Worm (Caenorhabditis elegans): ENCODE results near the gene cdh-12.

The cdh-12 gene

DNA sequence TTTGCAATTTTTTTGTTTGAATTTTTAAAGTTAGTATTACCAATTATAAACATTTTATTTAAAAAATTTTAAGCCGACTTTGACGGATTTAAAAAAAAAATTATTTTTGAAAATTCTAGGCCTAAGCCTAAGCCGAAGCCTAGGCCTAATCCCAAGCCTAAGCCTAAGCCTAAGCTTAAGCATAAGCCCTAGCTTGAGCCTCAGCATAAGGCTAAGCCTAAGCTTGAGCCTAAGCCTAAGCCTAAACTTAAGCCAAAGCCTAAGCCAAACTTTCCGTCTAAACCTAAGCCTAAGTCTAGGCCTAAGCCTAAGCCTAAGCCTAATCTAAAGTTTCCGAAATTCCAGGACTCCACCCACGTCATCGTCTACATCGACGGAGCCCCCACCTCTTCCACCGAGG, 17.8 kb downstream of the cdh-12 start:
- TF ChIP-seq dve-1 (tag; optimal IDR thresholded peaks at IDR 0.05) (peak; percentile 66), ets-4 (tag; optimal IDR thresholded peaks at IDR 0.05) (no peak)

DNA sequence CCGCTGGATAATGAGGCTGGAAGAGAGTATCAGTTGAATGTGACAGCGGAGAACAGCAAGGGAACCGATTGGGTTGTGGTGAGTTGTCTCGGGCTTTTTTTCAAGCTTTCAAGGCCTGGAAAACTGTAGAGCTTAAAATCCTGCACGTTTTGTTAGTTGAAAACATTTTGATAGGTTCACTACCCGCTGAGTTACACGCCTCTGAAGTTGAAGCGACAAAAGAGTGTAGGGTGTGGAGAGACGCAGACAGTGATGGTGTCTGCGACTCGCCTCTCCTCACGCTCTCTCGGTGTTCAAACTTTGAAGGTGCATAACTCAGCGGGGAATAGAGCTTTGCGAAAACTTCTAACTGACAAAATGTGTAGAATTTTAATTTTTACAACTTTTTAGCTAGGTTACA, 21.5 kb downstream of the cdh-12 start:
- TF ChIP-seq nfya-1 (tag; optimal IDR thresholded peaks at IDR 0.05): no peak
- TF ChIP-seq ceh-18 (tag; optimal IDR thresholded peaks at IDR 0.05): no peak
- no peak for TF ChIP-seq ets-4 (tag; optimal IDR thresholded peaks at IDR 0.05)
- no peak for TF ChIP-seq pha-4 (tag; optimal IDR thresholded peaks at IDR 0.05)
- TF ChIP-seq F13H6.1 (tag; optimal IDR thresholded peaks at IDR 0.05): no peak
- no peak for TF ChIP-seq lim-6 (tag; optimal IDR thresholded peaks at IDR 0.05)
- TF ChIP-seq pag-3 (tag; optimal IDR thresholded peaks at IDR 0.05; ENCODE audit: borderline replicate concordance): no peak
- TF ChIP-seq ceh-30 (tag; optimal IDR thresholded peaks at IDR 0.05): no peak
- TF ChIP-seq ceh-6 (GFP tag; optimal IDR thresholded peaks at IDR 0.05): no peak
- TF ChIP-seq ceh-24 (tag; optimal IDR thresholded peaks at IDR 0.05): no peak
- no peak for TF ChIP-seq pat-9 (tag; optimal IDR thresholded peaks at IDR 0.05)
- no peak for TF ChIP-seq ceh-9 (tag; optimal IDR thresholded peaks at IDR 0.05)
- no peak for TF ChIP-seq K02D7.2 (tag; optimal IDR thresholded peaks at IDR 0.05)
- no peak for TF ChIP-seq hlh-13 (GFP tag; optimal IDR thresholded peaks at IDR 0.05)
- no peak for TF ChIP-seq gmeb-2 (tag; optimal IDR thresholded peaks at IDR 0.05)
- TF ChIP-seq ttx-3 (tag; optimal IDR thresholded peaks at IDR 0.05): no peak
- no peak for TF ChIP-seq che-1 (tag; optimal IDR thresholded peaks at IDR 0.05)
- TF ChIP-seq hlh-8 (tag; optimal IDR thresholded peaks at IDR 0.05): no peak
- TF ChIP-seq zip-5 (tag; optimal IDR thresholded peaks at IDR 0.05): no peak

DNA sequence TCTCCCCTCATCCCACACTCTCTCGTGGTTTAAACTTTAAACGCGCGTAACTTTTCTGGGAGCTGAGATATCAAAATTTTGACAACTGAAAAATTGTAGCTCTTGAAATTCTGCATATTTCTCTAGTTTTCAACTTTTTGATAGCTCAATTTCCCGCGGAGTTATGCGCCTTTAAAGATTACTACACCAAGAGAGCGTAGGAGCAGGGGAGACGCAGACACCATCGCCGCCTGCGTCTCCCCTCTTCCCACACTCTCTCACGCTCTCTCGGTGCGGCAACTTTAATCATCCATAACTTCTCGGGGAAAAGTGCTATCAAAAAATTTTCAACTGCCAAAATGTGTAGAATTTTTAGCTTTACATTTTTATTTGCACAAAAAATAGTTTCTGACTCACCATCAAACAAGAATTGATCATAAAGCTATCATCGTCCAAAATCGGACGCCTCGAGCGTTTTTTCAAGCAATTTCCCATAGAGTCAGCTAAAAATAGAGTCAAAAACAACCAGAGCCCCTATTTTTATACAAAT, 24.3 kb downstream of the cdh-12 start, which contains the start of gene eak-3:
TSS of gene eak-3 (minus strand) at position 479 of the 529 bp plus-strand sequence.
- TF ChIP-seq zip-5 (tag; optimal IDR thresholded peaks at IDR 0.05): no peak
- TF ChIP-seq pha-2 (tag; optimal IDR thresholded peaks at IDR 0.05): no peak
- TF ChIP-seq fkh-10 (GFP tag; optimal IDR thresholded peaks at IDR 0.05): no peak
- no peak for TF ChIP-seq elt-2 (tag; optimal IDR thresholded peaks at IDR 0.05)
- no peak for TF ChIP-seq ceh-30 (tag; optimal IDR thresholded peaks at IDR 0.05)
- TF ChIP-seq lin-11 (tag; optimal IDR thresholded peaks at IDR 0.05): no peak
- no peak for TF ChIP-seq nhr-232 (tag; optimal IDR thresholded peaks at IDR 0.05)
- no peak for TF ChIP-seq syd-9 (tag; optimal IDR thresholded peaks at IDR 0.05)
- TF ChIP-seq C38D4.7 (GFP tag; optimal IDR thresholded peaks at IDR 0.05): no peak
- no peak for TF ChIP-seq ceh-31 (tag; optimal IDR thresholded peaks at IDR 0.05)
- TF ChIP-seq tbx-2 (tag; optimal IDR thresholded peaks at IDR 0.05): no peak
- TF ChIP-seq sox-4 (tag; optimal IDR thresholded peaks at IDR 0.05): no peak
- no peak for TF ChIP-seq K09A11.1 (tag; optimal IDR thresholded peaks at IDR 0.05; ENCODE audit: insufficient read depth)
- no peak for TF ChIP-seq gmeb-2 (tag; optimal IDR thresholded peaks at IDR 0.05)

DNA sequence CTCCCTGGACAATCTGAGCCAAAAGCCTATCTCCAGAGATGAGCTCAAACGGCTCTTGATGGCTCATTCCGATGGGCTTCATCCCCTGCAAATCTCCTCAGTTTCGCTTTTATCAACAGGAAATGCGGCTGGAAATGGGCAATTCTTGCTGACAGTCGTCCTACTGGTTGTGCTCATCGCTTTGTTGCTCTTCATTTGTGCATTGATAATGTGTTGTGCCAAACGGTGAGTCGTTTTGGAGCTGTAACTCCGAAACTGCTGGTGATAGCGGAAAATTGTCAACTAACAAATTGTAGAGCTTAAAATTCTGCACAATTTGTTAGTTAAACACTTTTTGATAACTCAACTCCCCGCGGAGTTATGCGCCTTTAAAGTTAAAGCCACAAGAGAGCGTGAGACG, 27.2 kb downstream of the cdh-12 start:
- TF ChIP-seq ceh-19 (GFP tag; optimal IDR thresholded peaks at IDR 0.05) (no peak), ceh-34 (tag; optimal IDR thresholded peaks at IDR 0.05) (no peak), lim-6 (tag; optimal IDR thresholded peaks at IDR 0.05) (no peak)

DNA sequence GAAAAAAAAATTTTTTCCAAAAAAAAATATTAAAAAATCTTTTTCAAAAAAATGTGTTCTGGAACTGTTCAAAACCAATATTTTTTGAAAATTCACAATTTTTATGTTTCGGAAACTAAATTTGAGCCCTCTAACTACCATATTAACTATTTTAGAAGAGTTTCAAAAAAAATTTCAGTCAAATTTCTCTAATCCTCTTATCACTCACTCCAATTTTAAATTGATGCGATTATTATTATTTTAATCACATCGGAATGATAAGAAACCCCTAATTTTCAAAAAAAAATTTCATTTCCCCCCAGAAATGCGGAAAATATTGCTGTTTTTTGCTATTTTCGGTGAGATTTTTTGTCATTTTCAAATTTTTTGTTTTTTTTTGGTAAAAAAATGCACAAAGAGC, 29.9 kb downstream of the cdh-12 start, which contains the start of gene nspg-8:
TSS of gene nspg-8 (plus strand) at position 301 of the 400 bp plus-strand sequence.
- TF ChIP-seq ceh-30 (tag; optimal IDR thresholded peaks at IDR 0.05) (no peak), ceh-2 (tag; optimal IDR thresholded peaks at IDR 0.05) (no peak), sdc-2 (tag; optimal IDR thresholded peaks at IDR 0.05) (no peak), fkh-6 (tag; optimal IDR thresholded peaks at IDR 0.05) (no peak), unc-86 (tag; optimal IDR thresholded peaks at IDR 0.05) (no peak), ceh-31 (tag; optimal IDR thresholded peaks at IDR 0.05) (no peak), tbx-2 (tag; optimal IDR thresholded peaks at IDR 0.05) (no peak), dmd-4 (tag; optimal IDR thresholded peaks at IDR 0.05; ENCODE audit: borderline replicate concordance) (no peak), nhr-11 (tag; optimal IDR thresholded peaks at IDR 0.05) (no peak), mec-3 (tag; optimal IDR thresholded peaks at IDR 0.05; ENCODE audit: borderline replicate concordance) (no peak), ceh-45 (GFP tag; IDR thresholded peaks at IDR 0.05) (no peak), elt-4 (tag; optimal IDR thresholded peaks at IDR 0.05) (no peak), ceh-22 (tag; optimal IDR thresholded peaks at IDR 0.05) (no peak), Y22D7AL.16 (tag; optimal IDR thresholded peaks at IDR 0.05) (no peak), unc-42 (tag; optimal IDR thresholded peaks at IDR 0.05) (no peak), ceh-6 (GFP tag; optimal IDR thresholded peaks at IDR 0.05) (no peak), hlh-13 (GFP tag; optimal IDR thresholded peaks at IDR 0.05) (no peak), F13H6.1 (tag; optimal IDR thresholded peaks at IDR 0.05) (no peak), ztf-16 (tag; optimal IDR thresholded peaks at IDR 0.05) (no peak)

Measured in whole organism, late embryonic.